Worm (Caenorhabditis elegans): ENCODE data around the gene sec-5.

DNA sequence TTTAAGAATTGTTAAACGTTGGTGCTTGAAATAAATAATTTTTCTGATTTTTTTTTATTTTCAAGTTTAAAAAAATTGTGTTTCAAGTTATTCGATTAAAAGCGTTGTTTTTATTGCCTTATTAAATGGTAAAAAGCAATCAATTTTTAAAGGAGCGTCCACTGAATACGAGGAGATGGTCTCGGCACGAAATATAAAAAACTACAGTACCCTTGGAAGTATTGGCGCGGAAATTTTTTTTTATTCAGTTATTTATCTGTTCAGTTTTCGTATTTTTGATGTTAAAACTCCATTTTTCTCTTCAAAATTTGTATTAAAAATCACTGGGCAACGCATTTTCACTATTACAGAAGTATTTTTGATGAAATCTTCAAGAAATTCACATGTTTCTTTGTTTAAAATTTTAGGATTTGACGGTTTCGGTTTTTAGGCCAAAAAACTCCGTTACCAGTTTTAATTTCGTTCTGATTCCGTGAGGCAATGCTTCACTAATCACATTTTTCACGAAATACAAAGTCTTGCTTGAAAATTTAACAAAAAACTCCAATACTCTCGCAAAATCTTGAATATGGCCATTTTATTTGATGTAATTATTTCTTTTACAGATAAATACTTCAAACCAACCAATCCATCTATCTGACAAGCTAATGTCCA lies 36.2 kb upstream of the sec-5 start, which contains the start of gene znfx-1:
- TF ChIP-seq snpc-4 (tag; optimal IDR thresholded peaks at IDR 0.05) (no peak), lsy-2 (tag; optimal IDR thresholded peaks at IDR 0.05) (no peak), aly-2 (tag; optimal IDR thresholded peaks at IDR 0.05) (no peak), sma-3 (GFP tag; optimal IDR thresholded peaks at IDR 0.05) (no peak), ceh-82 (tag; optimal IDR thresholded peaks at IDR 0.05) (no peak), elt-1 (tag; optimal IDR thresholded peaks at IDR 0.05) (no peak), lin-13 (GFP tag; optimal IDR thresholded peaks at IDR 0.05) (no peak)

Data from whole organism, L2 larva.